Fruit fly (Drosophila melanogaster): ENCODE results near the gene Lmpt.
A peak's percentile ranks its signal among the peaks of the same experiment; 100 is the strongest.

Gene Lmpt

DNA sequence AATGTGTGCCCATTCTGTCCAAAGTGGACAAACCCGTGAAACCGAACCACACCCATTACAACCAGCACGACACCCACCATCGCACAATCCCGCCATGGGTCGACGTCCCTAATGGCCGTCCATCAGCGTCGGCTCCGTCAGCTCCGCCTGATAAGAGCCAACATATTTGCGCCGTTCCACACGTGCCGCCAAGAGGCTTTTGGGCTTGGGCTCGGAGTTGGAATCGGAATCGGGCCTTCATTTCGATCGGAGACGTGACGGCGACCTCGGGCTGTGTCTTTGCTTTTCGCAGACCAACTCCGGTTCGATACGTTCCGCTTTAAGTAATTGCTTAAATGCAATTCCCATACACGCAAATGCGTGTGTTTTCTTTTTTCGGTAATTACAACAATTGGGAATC is 9.8 kb upstream of the Lmpt start:
- TF ChIP-seq noc (tag; optimal IDR thresholded peaks at IDR 0.05), result no peak

DNA sequence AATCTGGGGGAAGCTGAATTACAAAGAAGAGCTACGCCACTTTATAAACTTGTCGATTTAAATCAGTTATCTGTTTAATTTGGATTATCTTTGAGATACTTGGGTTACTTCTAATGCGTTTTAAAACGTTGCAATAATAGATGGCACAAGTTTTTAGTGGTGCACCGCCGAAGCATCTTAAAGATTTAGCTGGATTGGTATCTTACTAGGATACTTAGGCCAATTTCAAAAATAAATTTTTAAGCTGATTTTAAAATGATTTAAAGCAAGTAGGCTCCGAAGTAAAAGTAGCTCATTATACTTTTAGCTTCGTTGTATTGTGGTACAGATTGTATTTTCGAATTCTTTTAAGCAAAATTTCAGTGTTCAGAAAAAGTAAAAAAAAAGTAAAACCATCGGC is 6.3 kb upstream of the Lmpt start, which contains the start of gene sinah:
sinah (plus strand) TSS at position 301 of the 400 bp plus-strand sequence.
- no peak for TF ChIP-seq noc (tag; optimal IDR thresholded peaks at IDR 0.05)

DNA sequence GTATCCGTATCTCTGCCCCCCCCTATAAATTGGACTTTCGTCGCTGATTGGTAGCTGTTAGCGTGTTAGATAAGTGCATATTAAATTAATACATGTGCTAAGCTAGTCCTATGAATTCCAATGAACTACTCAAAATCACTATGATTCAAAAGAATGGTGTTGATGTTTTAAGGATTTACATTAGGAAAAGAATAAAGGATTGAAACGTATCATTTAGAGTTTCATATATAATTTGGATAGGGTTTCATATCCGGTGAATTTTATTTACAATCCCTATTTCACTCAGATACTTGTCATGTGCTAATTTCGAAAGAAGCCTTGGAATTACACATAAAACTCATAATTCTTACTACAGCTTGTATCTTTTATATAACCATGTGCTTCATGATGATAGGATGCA is 4.8 kb upstream of the Lmpt start, which contains the start of gene CG13029:
CG13029 (plus strand) TSS at position 301 of the 400 bp plus-strand sequence.
- no peak for TF ChIP-seq noc (tag; optimal IDR thresholded peaks at IDR 0.05)

DNA sequence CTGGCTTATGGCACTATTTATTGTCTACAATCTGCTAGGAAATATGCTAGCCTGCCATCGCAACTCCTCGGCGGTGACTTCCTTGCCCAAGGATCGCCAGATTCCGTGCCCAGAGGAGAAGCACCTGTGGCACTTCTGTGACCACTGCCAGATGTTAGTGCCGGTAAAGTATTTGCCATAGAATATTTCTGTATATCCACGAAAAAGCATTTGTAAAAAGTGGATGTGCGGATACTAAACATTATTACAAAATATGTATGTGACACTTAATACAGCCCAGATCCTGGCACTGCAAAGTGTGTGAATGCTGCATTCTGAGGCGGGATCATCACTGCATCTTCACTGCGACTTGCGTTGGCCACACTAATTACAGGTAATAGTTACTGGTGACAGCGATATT is 4.2 kb upstream of the Lmpt start:
- no peak for TF ChIP-seq noc (tag; optimal IDR thresholded peaks at IDR 0.05)

DNA sequence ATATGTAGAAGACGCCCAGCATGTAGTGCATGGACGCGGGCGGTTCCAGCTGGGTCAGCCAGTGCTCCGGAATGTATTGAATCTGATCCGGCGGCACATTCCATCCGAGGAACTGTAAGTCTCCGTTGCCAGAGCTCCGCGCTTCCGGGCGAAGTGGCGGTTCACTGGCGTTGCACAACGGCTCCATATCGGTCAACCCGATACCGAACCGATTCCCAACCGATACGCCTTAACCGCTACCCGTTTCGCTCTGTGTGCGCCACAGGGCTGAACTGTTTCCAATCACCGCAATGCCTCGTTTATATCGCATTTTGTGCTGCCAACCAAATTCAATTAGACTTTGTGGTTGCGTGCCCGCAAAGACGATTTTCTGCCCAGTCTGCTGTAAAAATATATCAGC is 2.8 kb upstream of the Lmpt start, which contains the start of gene Rh4:
Rh4 (minus strand) TSS at position 234 of the 400 bp plus-strand sequence.
- no peak for TF ChIP-seq noc (tag; optimal IDR thresholded peaks at IDR 0.05)

DNA sequence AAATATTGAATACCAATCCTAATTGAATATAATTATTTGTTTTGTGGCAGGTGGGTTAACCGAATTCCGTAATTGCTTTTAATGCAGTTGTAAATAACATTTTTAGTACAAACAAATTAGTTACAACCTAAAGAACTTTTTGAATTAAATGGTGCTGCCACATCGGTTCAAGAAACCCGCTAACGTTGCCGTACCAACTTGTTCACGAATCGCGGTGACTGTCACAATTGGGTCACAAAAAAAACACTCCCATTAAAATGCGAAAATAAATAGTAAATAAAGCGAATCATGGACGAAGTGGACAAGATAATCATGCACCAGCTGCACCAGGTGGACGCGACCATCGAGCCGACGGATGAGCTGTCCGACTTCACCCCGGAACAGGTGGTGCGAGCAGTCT is 2.1 kb upstream of the Lmpt start, which contains the start of gene CG9951:
CG9951 (plus strand) TSS at position 207 of the 400 bp plus-strand sequence.
- no peak for TF ChIP-seq noc (tag; optimal IDR thresholded peaks at IDR 0.05)

DNA sequence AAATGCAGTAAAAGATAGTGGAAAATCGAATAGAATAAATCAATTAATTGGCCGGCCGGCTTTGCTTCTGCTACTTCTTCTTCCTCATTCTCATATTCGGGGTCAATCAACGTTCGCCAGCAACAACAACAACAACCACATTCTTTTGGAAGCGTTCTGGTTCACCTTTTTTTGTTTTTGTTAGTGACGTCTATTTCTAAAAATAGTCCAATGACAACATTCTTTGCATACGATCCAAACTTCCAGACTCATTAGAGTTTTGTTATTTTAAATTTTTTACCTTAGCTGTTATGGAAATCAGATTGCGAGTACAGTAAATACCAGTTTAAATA is 703 bp downstream of the Lmpt start:
- TF ChIP-seq noc (tag; optimal IDR thresholded peaks at IDR 0.05), result no peak

DNA sequence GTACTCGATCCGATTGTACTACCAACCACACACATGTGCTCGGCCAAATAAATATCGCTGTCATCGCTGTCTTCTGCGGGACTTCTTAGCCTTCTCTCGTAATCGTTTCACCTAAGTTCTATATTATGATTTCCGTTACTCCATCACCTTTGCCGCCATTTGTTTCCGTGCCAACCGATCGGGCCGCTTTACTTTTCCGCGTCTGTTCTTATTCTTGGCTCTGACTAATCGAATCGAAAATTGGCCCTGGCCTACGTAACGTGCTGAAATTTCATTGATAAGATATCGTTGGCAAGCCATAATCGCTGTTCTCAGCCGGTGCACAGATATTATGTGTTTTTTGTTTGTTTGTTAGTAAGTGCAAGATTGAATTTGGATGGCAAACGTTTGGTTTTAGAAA is 2.1 kb downstream of the Lmpt start:
- no peak for TF ChIP-seq noc (tag; optimal IDR thresholded peaks at IDR 0.05)

DNA sequence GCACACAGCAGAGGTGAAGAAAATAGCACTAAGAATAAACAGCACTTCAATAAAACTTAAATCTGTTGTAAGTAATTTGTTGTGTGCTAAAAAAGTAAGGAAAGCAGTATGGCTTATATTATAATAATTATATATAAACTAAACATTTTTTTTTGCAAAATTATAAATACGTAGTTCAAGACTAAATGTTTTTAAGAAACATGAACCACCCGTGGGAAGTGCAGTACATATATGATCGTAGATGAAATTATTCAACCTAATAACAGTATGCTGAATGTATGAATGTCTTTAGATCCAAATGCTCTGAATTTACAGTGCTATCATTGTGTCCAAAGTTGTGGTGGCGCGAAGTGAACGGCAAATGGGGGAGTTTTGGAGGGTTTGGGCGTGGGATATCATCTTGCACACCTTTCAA is 5.6 kb downstream of the Lmpt start:
- no peak for TF ChIP-seq noc (tag; optimal IDR thresholded peaks at IDR 0.05)

DNA sequence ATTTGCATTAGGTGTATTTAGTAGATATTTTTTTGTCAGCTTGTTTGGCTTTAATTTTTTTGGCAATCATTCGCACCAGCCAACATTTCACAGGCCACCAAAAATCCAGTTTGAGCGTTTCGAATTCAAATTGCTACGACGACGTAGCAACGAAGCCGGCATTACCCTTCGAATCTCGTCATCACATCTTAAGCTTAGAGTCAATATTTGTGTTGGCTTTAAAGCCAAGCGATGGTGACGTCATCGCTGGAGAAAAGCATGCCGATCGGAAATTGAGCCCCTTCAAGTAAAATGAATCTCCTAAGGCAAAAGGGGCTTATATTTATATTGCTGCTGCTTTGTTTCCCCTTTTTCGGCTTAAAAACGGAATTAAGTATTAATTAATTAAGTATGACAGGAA is 6.5 kb downstream of the Lmpt start:
- TF ChIP-seq noc (tag; optimal IDR thresholded peaks at IDR 0.05), result no peak

DNA sequence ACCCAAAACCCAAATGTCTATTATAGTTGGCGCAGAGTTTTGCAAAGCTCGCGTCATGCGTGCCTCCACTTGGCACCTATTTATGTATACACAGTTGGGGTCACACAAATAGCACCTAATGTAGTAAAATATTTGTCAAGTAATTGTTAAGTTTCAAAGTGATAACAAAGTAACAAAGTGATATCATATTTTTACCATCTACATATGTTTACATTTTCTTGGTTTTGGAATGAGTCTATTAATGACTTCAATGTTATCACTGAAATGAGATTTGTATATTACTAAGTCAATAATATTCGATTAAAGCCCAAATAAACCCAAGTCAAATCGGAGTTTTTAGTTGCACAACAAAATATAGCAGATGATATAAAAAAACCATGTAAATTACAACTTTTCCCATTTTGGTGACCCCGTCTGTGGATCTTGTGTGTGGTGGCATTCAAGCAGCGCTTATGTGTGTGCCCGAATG is 7.4 kb downstream of the Lmpt start:
- peak; percentile 87 for TF ChIP-seq noc (tag; optimal IDR thresholded peaks at IDR 0.05)

DNA sequence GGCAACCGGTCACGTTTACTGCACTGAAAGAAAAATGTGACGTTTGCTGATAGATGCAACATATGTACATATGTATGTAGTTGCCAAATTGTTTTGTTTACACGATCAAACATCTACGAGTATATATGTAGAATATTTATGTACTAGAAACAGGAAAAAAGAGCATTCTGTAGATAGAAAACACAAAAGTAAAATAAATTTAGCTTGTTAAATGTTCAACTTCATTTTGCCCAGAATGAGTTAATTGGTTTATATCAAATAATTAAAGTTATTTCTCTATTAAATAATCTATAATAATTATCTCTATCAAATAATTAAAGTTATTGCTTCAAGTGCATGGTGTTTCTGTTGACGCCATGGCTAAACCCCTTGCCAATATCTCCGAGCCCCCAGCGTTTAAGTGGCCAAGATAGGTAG is 8.0 kb downstream of the Lmpt start:
- no peak for TF ChIP-seq noc (tag; optimal IDR thresholded peaks at IDR 0.05)

DNA sequence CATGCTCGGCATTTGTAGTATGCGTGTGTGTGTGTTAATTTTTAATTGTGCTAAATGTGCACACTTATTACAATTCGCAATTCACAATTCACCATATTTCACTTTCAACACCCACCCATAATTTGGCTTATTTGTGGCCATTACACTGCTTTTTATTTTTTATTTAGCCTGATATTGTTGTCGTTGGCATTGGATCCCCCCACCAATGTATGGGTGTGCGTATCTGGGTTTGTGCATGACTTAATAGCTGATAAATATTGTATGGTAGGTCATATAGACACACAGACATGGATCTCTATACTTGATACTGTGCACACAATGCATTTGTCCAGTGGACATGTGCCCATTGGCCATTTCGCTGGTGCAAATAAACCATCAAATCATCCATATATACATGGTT is 8.6 kb downstream of the Lmpt start:
- TF ChIP-seq noc (tag; optimal IDR thresholded peaks at IDR 0.05), result no peak

DNA sequence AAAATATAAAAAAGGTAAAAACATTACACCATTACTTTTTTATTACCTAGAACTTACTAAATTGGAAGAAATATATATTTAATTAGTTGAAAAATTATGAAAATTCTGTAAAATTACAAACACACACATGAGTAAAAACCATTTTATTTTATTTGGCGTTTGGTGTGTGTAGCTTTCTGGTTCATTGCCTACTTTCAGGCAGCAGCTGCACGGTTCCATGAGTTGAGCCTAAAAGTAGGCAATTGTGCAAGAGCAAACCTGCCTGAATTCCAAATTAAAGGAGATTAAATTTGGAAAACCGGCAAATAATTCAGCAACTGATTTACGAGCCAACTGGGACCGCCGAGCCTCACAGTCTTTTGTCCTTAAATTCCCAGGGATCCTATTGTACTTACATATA is 10.4 kb downstream of the Lmpt start:
- TF ChIP-seq noc (tag; optimal IDR thresholded peaks at IDR 0.05), result no peak

DNA sequence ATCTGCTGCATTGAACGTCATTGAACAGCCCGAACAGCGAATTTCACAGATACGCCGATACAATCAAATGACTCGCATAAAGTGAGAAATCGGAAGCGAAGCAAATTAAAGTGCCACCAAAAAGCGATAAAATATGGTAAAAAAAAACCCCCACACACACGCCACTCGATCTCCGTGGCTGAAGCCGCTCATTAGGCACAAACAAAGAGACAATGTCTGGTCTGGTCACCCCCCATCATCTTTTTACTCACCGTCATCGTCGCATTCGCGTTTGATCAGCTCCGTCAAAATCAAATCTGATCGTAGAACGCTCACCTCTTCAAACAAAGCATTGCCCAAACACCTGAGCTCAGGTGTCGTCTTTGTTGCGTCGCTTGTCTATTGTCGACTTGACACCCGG is 10.9 kb downstream of the Lmpt start:
- TF ChIP-seq noc (tag; optimal IDR thresholded peaks at IDR 0.05), result no peak

DNA sequence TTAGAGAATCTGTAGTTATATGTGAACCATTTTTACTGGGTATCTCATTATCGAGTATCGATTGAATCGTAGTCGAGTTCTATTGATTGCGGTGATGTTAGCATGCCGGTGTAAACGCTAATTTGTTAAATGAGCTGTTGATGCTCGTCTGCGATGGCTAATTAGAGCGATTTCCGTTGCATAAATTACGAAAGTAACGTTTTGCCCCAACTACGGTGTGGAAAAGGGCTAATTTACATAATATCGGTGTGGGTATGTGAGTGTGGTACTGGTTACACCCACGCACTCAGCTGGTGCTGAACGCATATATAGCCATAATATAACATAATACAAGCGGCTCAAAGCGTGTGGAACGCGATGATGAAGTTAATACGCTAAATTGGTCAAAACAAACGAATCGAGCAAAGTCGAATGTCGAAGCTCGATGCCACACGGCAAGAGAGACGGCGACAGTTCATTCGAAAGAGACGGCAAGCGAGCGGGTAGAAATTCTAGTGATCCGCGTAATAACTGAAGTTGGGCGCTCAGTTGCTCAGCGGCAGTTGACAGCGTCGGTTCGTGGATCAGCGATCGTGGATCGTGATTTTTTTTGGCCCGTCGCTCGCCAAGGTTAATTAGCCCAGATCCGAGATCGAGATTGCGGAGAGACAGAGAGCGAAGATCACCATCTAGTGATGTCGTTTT is 11.8 kb downstream of the Lmpt start, which contains the start of gene CG32170:
CG32170 (plus strand) TSS at position 525 of the 684 bp plus-strand sequence.
- no peak for TF ChIP-seq noc (tag; optimal IDR thresholded peaks at IDR 0.05)

DNA sequence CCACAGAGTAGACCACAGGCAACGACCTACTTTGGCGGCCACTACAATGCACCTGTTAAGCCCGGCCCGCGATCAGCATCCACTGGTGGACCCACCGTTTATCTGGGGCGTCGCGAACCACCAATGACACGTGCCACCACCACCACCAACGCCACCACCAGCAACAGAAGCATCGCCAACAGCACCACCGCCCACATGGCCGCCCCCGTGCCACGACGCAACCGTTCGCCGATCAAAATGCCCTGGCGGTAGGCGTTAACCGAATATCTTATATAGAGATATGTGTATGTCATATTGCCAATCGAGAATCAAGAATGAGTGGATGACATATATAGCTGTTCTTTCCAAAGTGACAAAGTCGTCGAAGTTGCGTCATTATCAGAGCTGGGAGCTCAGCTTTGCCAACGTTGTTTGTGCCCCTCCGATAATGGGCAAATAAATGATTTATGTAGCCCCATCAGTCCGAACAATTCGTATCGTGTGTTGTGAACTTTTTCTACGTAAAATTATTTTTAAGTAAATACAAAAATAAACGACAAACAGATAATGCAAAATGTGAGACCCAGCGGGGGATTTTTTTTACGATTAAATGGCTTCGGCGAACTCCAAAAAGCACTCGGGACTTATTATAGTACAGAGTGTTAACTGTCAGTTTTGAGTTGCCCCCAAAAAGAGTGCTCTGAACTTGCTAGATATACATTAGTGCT is 13.9 kb downstream of the Lmpt start:
- TF ChIP-seq noc (tag; optimal IDR thresholded peaks at IDR 0.05), result no peak

All from whole organism, larva.